Worm (Caenorhabditis elegans): ENCODE measurements around the gene F32G8.3.

Gene F32G8.3

ce11 chrV:10572614-10573013, 17.5 kb upstream of the F32G8.3 start, which contains the start of gene del-6:
TSS of gene del-6 (plus strand) at chrV:10572914.
- TF ChIP-seq F26F4.8 (GFP tag; conservative IDR thresholded peaks at IDR 0.05) (no peak), hlh-30 (tag; optimal IDR thresholded peaks at IDR 0.05; ENCODE audit: insufficient read depth) (no peak), lir-3 (tag; optimal IDR thresholded peaks at IDR 0.05) (no peak), nhr-111 (GFP tag; optimal IDR thresholded peaks at IDR 0.05) (no peak), nhr-102 (tag; optimal IDR thresholded peaks at IDR 0.05) (no peak), ceh-62 (tag; optimal IDR thresholded peaks at IDR 0.05) (no peak), R02D3.7 (tag; optimal IDR thresholded peaks at IDR 0.05) (no peak), ceh-28 (tag; optimal IDR thresholded peaks at IDR 0.05) (no peak), fkh-10 (GFP tag; optimal IDR thresholded peaks at IDR 0.05) (no peak), daf-8 (GFP tag; IDR thresholded peaks at IDR 0.05) (no peak), F37D6.2 (tag; optimal IDR thresholded peaks at IDR 0.05) (no peak)

- TF ChIP-seq nhr-237 (tag; optimal IDR thresholded peaks at IDR 0.05) (no peak), mep-1 (tag; optimal IDR thresholded peaks at IDR 0.05) (no peak), dmd-9 (GFP tag; IDR thresholded peaks at IDR 0.05) (no peak), dve-1 (tag; optimal IDR thresholded peaks at IDR 0.05; ENCODE audit: insufficient read depth) (no peak), nhr-6 (tag; optimal IDR thresholded peaks at IDR 0.05) (no peak), lin-13 (GFP tag; optimal IDR thresholded peaks at IDR 0.05) (no peak), spr-1 (tag; optimal IDR thresholded peaks at IDR 0.05) (no peak), ceh-20 (GFP tag; IDR thresholded peaks at IDR 0.05) (no peak), daf-8 (GFP tag; IDR thresholded peaks at IDR 0.05) (no peak), attf-4 (tag; optimal IDR thresholded peaks at IDR 0.05) (no peak), egl-27 (tag; optimal IDR thresholded peaks at IDR 0.05) (no peak), zip-11 (GFP tag; IDR thresholded peaks at IDR 0.05) (no peak), mdt-29 (GFP tag; IDR thresholded peaks at IDR 0.05) (no peak), zfp-3 (GFP tag; conservative IDR thresholded peaks at IDR 0.05) (no peak), vab-7 (GFP tag; IDR thresholded peaks at IDR 0.05) (no peak), nhr-76 (tag; optimal IDR thresholded peaks at IDR 0.05) (no peak), spr-3 (GFP tag; optimal IDR thresholded peaks at IDR 0.05) (no peak), egl-43 (GFP tag; IDR thresholded peaks at IDR 0.05) (no peak), nhr-28 (tag; optimal IDR thresholded peaks at IDR 0.05) (peak; percentile 47), fkh-10 (GFP tag; optimal IDR thresholded peaks at IDR 0.05) (no peak), unc-62 (GFP tag; optimal IDR thresholded peaks at IDR 0.05 in 1 of 2) (peak in 1 of 2 experiments; percentile 71), unc-62 (tag; optimal IDR thresholded peaks at IDR 0.05) (no peak), aha-1 (tag) (peak; percentile 64), nhr-10 (tag; optimal IDR thresholded peaks at IDR 0.05) (no peak)
These were observed 16.4 kb upstream of the F32G8.3 start for ce11 chrV:10571523-10571922.

- TF ChIP-seq spr-1 (tag; optimal IDR thresholded peaks at IDR 0.05) (no peak), unc-62 (GFP tag; optimal IDR thresholded peaks at IDR 0.05 in 1 of 2) (peak in 1 of 2 experiments; percentile 92), unc-62 (tag; optimal IDR thresholded peaks at IDR 0.05) (no peak)
These were observed 13.4 kb upstream of the F32G8.3 start for ce11 chrV:10568496-10568895.

ce11 chrV:10564830-10565365, 9.8 kb upstream of the F32G8.3 start, which contains the start of gene cat-4:
TSS of gene cat-4 (plus strand) at chrV:10564880.
- TF ChIP-seq dmd-6 (GFP tag; IDR thresholded peaks at IDR 0.05) (peak; percentile 57), nhr-102 (tag; optimal IDR thresholded peaks at IDR 0.05) (no peak), dve-1 (tag; optimal IDR thresholded peaks at IDR 0.05; ENCODE audit: insufficient read depth) (peak; percentile 8), daf-16 (GFP tag; optimal IDR thresholded peaks at IDR 0.05) (no peak), daf-16 (tag; optimal IDR thresholded peaks at IDR 0.05) (peak; percentile 80), lin-13 (GFP tag; optimal IDR thresholded peaks at IDR 0.05) (no peak), nhr-10 (tag; optimal IDR thresholded peaks at IDR 0.05) (peak; percentile 3), nhr-111 (GFP tag; optimal IDR thresholded peaks at IDR 0.05) (no peak), nhr-6 (tag; optimal IDR thresholded peaks at IDR 0.05) (no peak), hlh-11 (tag; optimal IDR thresholded peaks at IDR 0.05) (peak; percentile 13), unc-62 (GFP tag; optimal IDR thresholded peaks at IDR 0.05 in 1 of 2) (peak in 1 of 2 experiments; percentile 33), unc-62 (tag; optimal IDR thresholded peaks at IDR 0.05) (no peak), daf-8 (GFP tag; IDR thresholded peaks at IDR 0.05) (no peak), nhr-77 (tag; optimal IDR thresholded peaks at IDR 0.05) (peak; percentile 8)
